Fruit fly (Drosophila melanogaster) whole organism, embryonic: ENCODE measurements around the gene CG5910.

ENCODE experiments used
- Antp ChIP-seq: fragments of 200-800 bp; sonication (Bioruptor generic); optimal IDR thresholded peaks from 3 replicates; lab custom pipeline; 2016; ENCODE audit warnings: missing biosample characterization, missing genetic modification characterization
- Atf-2 ChIP-seq: fragments of 200-800 bp; sonication (Bioruptor generic); optimal IDR thresholded peaks from 2 replicates; lab custom pipeline; 2016; ENCODE audit warnings: missing biosample characterization, missing genetic modification characterization
- Awh ChIP-seq: fragments of 200-800 bp; sonication (Bioruptor generic); IDR thresholded peaks from 2 replicates; pipeline ENCODE4, ENCODE4 v1.3.6; 2022; ENCODE audit warnings: missing biosample characterization, missing genetic modification characterization
- C15 ChIP-seq: fragments of 200-800 bp; sonication (Bioruptor generic); IDR thresholded peaks from 3 replicates; pipeline ENCODE4 v1.3.6; 2022; ENCODE audit warnings: missing biosample characterization, missing genetic modification characterization
- CG10147 ChIP-seq: fragments of 200-800 bp; sonication (Bioruptor generic); optimal IDR thresholded peaks from 2 replicates; lab custom pipeline; 2019; ENCODE audit warnings: missing biosample characterization, mild to moderate bottlenecking, missing genetic modification characterization, moderate library complexity
- CG11085 ChIP-seq: fragments of 200-800 bp; sonication (Bioruptor generic); IDR thresholded peaks from 2 replicates; pipeline ENCODE4 v1.3.6; 2022; ENCODE audit warnings: missing biosample characterization, missing genetic modification characterization
- CG11247 ChIP-seq: fragments of 200-800 bp; sonication (Bioruptor generic); IDR thresholded peaks from 2 replicates; pipeline ENCODE4 v1.3.6; 2022; ENCODE audit warnings: missing biosample characterization, missing genetic modification characterization
- CG11696 ChIP-seq: fragments of 200-800 bp; sonication (Bioruptor generic); IDR thresholded peaks from 2 replicates; pipeline ENCODE4 v1.3.6; 2022; ENCODE audit warnings: missing biosample characterization, missing genetic modification characterization
- CG12659 ChIP-seq: fragments of 200-800 bp; sonication (Bioruptor generic); optimal IDR thresholded peaks from 3 replicates; lab custom pipeline; 2017; ENCODE audit warnings: mild to moderate bottlenecking, missing biosample characterization, missing genetic modification reagents, missing genetic modification characterization
- CG12942 ChIP-seq: fragments of 200-800 bp; sonication (Bioruptor generic); optimal IDR thresholded peaks from 3 replicates; lab custom pipeline; 2016; ENCODE audit warnings: missing biosample characterization, missing genetic modification characterization
- CG13296 ChIP-seq: fragments of 200-800 bp; sonication (Bioruptor generic); optimal IDR thresholded peaks from 3 replicates; lab custom pipeline; 2018; ENCODE audit warnings: missing biosample characterization, mild to moderate bottlenecking, missing genetic modification characterization
- CG13424 ChIP-seq: fragments of 200-800 bp; sonication (Bioruptor generic); optimal IDR thresholded peaks from 2 replicates; lab custom pipeline; 2019; ENCODE audit warnings: missing biosample characterization, mild to moderate bottlenecking, missing genetic modification characterization, moderate library complexity
- CG1647 ChIP-seq: fragments of 200-800 bp; sonication (Bioruptor generic); optimal IDR thresholded peaks from 3 replicates; lab custom pipeline; 2016; ENCODE audit warnings: missing biosample characterization, missing genetic modification characterization
- CG17568 ChIP-seq: fragments of 200-800 bp; sonication (Bioruptor generic); optimal IDR thresholded peaks from 2 replicates; lab custom pipeline; 2018; ENCODE audit warnings: missing biosample characterization, mild to moderate bottlenecking, missing genetic modification characterization, moderate library complexity
- CG17802 ChIP-seq: fragments of 200-800 bp; sonication (Bioruptor generic); optimal IDR thresholded peaks from 2 replicates; lab custom pipeline; 2018; ENCODE audit warnings: missing biosample characterization, mild to moderate bottlenecking, missing genetic modification characterization, moderate library complexity
- CG17912 ChIP-seq: fragments of 200-800 bp; sonication (Bioruptor generic); optimal IDR thresholded peaks from 2 replicates; lab custom pipeline; 2018; ENCODE audit warnings: missing biosample characterization, mild to moderate bottlenecking, missing genetic modification characterization
- CG34224 ChIP-seq: fragments of 200-800 bp; sonication (Bioruptor generic); IDR thresholded peaks from 3 replicates; pipeline ENCODE4 v1.3.6; 2022; ENCODE audit warnings: missing biosample characterization, missing genetic modification characterization; ENCODE audit not compliant: partially characterized antibody
- CG3995 ChIP-seq: fragments of 200-800 bp; sonication (Bioruptor generic); optimal IDR thresholded peaks from 3 replicates; lab custom pipeline; 2016; ENCODE audit warnings: missing biosample characterization, missing genetic modification characterization
- CG4424 ChIP-seq: fragments of 200-800 bp; sonication (Bioruptor generic); optimal IDR thresholded peaks from 3 replicates; lab custom pipeline; 2016; ENCODE audit warnings: missing biosample characterization, missing genetic modification characterization
- CG8765 ChIP-seq: fragments of 200-800 bp; sonication (Bioruptor generic); IDR thresholded peaks from 2 replicates; pipeline ENCODE4 v1.3.6; 2022; ENCODE audit warnings: missing biosample characterization, missing genetic modification characterization
- CrebB ChIP-seq: fragments of 200-800 bp; sonication (Bioruptor generic); optimal IDR thresholded peaks from 3 replicates; lab custom pipeline; 2018; ENCODE audit warnings: missing biosample characterization, mild to moderate bottlenecking, missing genetic modification characterization
- D19A ChIP-seq: fragments of 200-800 bp; optimal IDR thresholded peaks from 3 replicates; lab custom pipeline; 2019; ENCODE audit warnings: missing biosample characterization, mild to moderate bottlenecking, missing genetic modification characterization, moderate library complexity
- Hr39 ChIP-seq: fragments of >200 bp; optimal IDR thresholded peaks from 2 replicates; lab custom pipeline; 2017
- Optix ChIP-seq: fragments of 200-800 bp; sonication (Bioruptor generic); IDR thresholded peaks from 3 replicates; pipeline ENCODE4 v1.3.6; 2022; ENCODE audit warnings: missing biosample characterization, missing genetic modification characterization
- Poxn ChIP-seq: fragments of 200-800 bp; sonication (Bioruptor generic); IDR thresholded peaks from 2 replicates; pipeline ENCODE4 v1.3.6; 2022; ENCODE audit warnings: missing biosample characterization, missing genetic modification characterization
- Ptx1 ChIP-seq: fragments of 200-800 bp; sonication (Bioruptor generic); IDR thresholded peaks from 2 replicates; pipeline ENCODE4 v1.3.6; 2022; ENCODE audit warnings: missing biosample characterization, missing genetic modification characterization
- Sin3A ChIP-seq: fragments of >200 bp; optimal IDR thresholded peaks from 2 replicates; lab custom pipeline; 2018
- Six4 ChIP-seq: fragments of 200-800 bp; sonication (Bioruptor generic); optimal IDR thresholded peaks from 2 replicates; lab custom pipeline; 2016; ENCODE audit warnings: missing biosample characterization, missing genetic modification characterization
- Sox100B ChIP-seq: fragments of 200-800 bp; sonication (Bioruptor generic); optimal IDR thresholded peaks from 3 replicates; lab custom pipeline; 2018; ENCODE audit warnings: missing biosample characterization, mild to moderate bottlenecking, missing genetic modification characterization
- Vsx1 ChIP-seq: fragments of 200-800 bp; sonication (Bioruptor generic); optimal IDR thresholded peaks from 2 replicates; lab custom pipeline; 2017; ENCODE audit warnings: missing biosample characterization, mild to moderate bottlenecking, missing genetic modification characterization, missing genetic modification reagents
- Xrp1 ChIP-seq: fragments of 200-800 bp; sonication (Bioruptor generic); IDR thresholded peaks from 2 replicates; pipeline ENCODE4 v1.3.6; 2022; ENCODE audit warnings: missing biosample characterization, missing genetic modification characterization
- abd-A ChIP-seq: fragments of 200-800 bp; sonication (Bioruptor generic); optimal IDR thresholded peaks from 3 replicates; lab custom pipeline; 2019; ENCODE audit warnings: missing biosample characterization, mild to moderate bottlenecking, missing genetic modification characterization, moderate library complexity
- ato ChIP-seq: fragments of 200-800 bp; sonication (Bioruptor generic); IDR thresholded peaks from 2 replicates; pipeline ENCODE4 v1.3.6; 2022; ENCODE audit warnings: missing biosample characterization, missing genetic modification characterization; ENCODE audit not compliant: partially characterized antibody
- bbx ChIP-seq: fragments of 200-800 bp; sonication (Bioruptor generic); IDR thresholded peaks from 2 replicates; pipeline ENCODE4 v1.3.6; 2022; ENCODE audit warnings: missing biosample characterization, missing genetic modification characterization; ENCODE audit not compliant: partially characterized antibody
- br ChIP-seq: fragments of >200 bp; optimal IDR thresholded peaks from 2 replicates; lab custom pipeline; 2017
- btn ChIP-seq: fragments of 200-800 bp; sonication (Bioruptor generic); optimal IDR thresholded peaks from 2 replicates; lab custom pipeline; 2016; ENCODE audit warnings: missing biosample characterization, missing genetic modification characterization
- cas ChIP-seq: fragments of 200-800 bp; sonication (Bioruptor generic); IDR thresholded peaks from 2 replicates; pipeline ENCODE4 v1.3.6; 2022; ENCODE audit warnings: missing biosample characterization, missing genetic modification characterization
- cg ChIP-seq: fragments of 200-800 bp; sonication (Bioruptor generic); optimal IDR thresholded peaks from 3 replicates; lab custom pipeline; 2019; ENCODE audit warnings: missing biosample characterization, mild to moderate bottlenecking, missing genetic modification characterization, moderate library complexity
- chif ChIP-seq, 2 experiments: fragments of 200-800 bp; sonication (Bioruptor generic); optimal IDR thresholded peaks; 3 replicates each; lab custom pipeline; 2016; ENCODE audit warnings: missing biosample characterization in 2 of 2, missing genetic modification characterization in 2 of 2
- ems ChIP-seq: fragments of 200-800 bp; sonication (Bioruptor generic); optimal IDR thresholded peaks from 3 replicates; lab custom pipeline; 2016; ENCODE audit warnings: missing biosample characterization, missing genetic modification characterization
- fru ChIP-seq: fragments of >200 bp; optimal IDR thresholded peaks from 2 replicates; lab custom pipeline; 2017
- gce ChIP-seq: fragments of 200-800 bp; sonication (Bioruptor generic); IDR thresholded peaks from 3 replicates; pipeline ENCODE4 v1.3.6; 2022; ENCODE audit warnings: missing biosample characterization, missing genetic modification characterization
- gt ChIP-seq: fragments of 200-800 bp; sonication (Bioruptor generic); IDR thresholded peaks from 2 replicates; pipeline ENCODE4 v1.3.6; 2022; ENCODE audit warnings: missing biosample characterization, missing genetic modification characterization
- inv ChIP-seq: fragments of 200-800 bp; sonication (Bioruptor generic); IDR thresholded peaks from 2 replicates; pipeline ENCODE4 v1.3.6; 2022; ENCODE audit warnings: missing biosample characterization, missing genetic modification characterization; ENCODE audit not compliant: partially characterized antibody
- klu ChIP-seq: fragments of 200-800 bp; sonication (Bioruptor generic); IDR thresholded peaks from 2 replicates; pipeline ENCODE4 v1.3.6; 2022; ENCODE audit warnings: missing biosample characterization, missing genetic modification characterization
- lmd ChIP-seq: fragments of 200-800 bp; sonication (Bioruptor generic); IDR thresholded peaks from 2 replicates; pipeline ENCODE4 v1.3.6; 2022; ENCODE audit warnings: missing biosample characterization, missing genetic modification characterization
- maf-S ChIP-seq: fragments of 200-800 bp; sonication (Bioruptor generic); optimal IDR thresholded peaks from 2 replicates; lab custom pipeline; 2016; ENCODE audit warnings: missing biosample characterization, missing genetic modification characterization
- rib ChIP-seq: fragments of 200-800 bp; sonication (Bioruptor generic); IDR thresholded peaks from 2 replicates; pipeline ENCODE4 v1.3.6; 2022; ENCODE audit warnings: missing biosample characterization, missing genetic modification characterization
- seq ChIP-seq: fragments of 200-800 bp; sonication (Bioruptor generic); IDR thresholded peaks from 2 replicates; pipeline ENCODE4 v1.3.6; 2022; ENCODE audit warnings: missing biosample characterization, missing genetic modification characterization
- so ChIP-seq: fragments of 200-800 bp; sonication (Bioruptor generic); IDR thresholded peaks from 3 replicates; pipeline ENCODE4 v1.3.6; 2022; ENCODE audit warnings: missing biosample characterization, missing genetic modification characterization
- tin ChIP-seq: fragments of 200-800 bp; sonication (Bioruptor generic); optimal IDR thresholded peaks from 3 replicates; lab custom pipeline; 2016; ENCODE audit warnings: missing biosample characterization, missing genetic modification characterization
- unc-4 ChIP-seq: fragments of 200-800 bp; sonication (Bioruptor generic); IDR thresholded peaks from 2 replicates; pipeline ENCODE4 v1.3.6; 2022; ENCODE audit warnings: missing biosample characterization, missing genetic modification characterization; ENCODE audit not compliant: partially characterized antibody
- zfh1 ChIP-seq: fragments of 200-800 bp; sonication (Bioruptor generic); IDR thresholded peaks from 3 replicates; pipeline ENCODE4 v1.3.6; 2022; ENCODE audit warnings: missing biosample characterization, missing genetic modification characterization

The CG5910 gene

dm6 chr3L:20470991-20471498 is 28.8 kb downstream of the CG5910 start (continued):
- peak; percentile 12; the same call in 1 of the 2 replicates for TF ChIP-seq Ptx1
- no peak for TF ChIP-seq CG3995
- no peak for TF ChIP-seq CG17802
- peak; percentile 59; the same call in 1 of the 3 replicates for TF ChIP-seq gce (GFP tag; lab: Robert Waterston, UW)
- no peak for TF ChIP-seq CG1647 (GFP tag; lab: Kevin White, UChicago)
- TF ChIP-seq lmd (GFP tag; lab: Robert Waterston, UW): peak; percentile 45
- no peak for TF ChIP-seq bbx (GFP tag; lab: Robert Waterston, UW)
- no peak for TF ChIP-seq CG11247 (GFP tag; lab: Robert Waterston, UW)
- TF ChIP-seq C15 (GFP tag; lab: Robert Waterston, UW): no peak
- TF ChIP-seq chif (GFP tag; optimal IDR thresholded peaks at IDR 0.05; lab: Kevin White, UChicago): no peak
- TF ChIP-seq Antp (GFP tag; lab: Kevin White, UChicago): no peak
- TF ChIP-seq CG8765 (GFP tag; lab: Robert Waterston, UW): no peak
- peak; percentile 26; the same call in 1 of the 2 replicates for TF ChIP-seq CG11696 (GFP tag; lab: Robert Waterston, UW)
- TF ChIP-seq gt: no peak
- no peak for TF ChIP-seq Atf-2 (GFP tag; lab: Kevin White, UChicago)
- no peak for TF ChIP-seq Poxn (GFP tag; lab: Robert Waterston, UW)
- peak; percentile 65; the same call in 1 of the 3 replicates for TF ChIP-seq zfh1 (GFP tag; lab: Robert Waterston, UW)
- peak; percentile 23 for TF ChIP-seq CG10147 (GFP tag; lab: Kevin White, UChicago)
- TF ChIP-seq D19A (tag; lab: Kevin White, UChicago): no peak
- TF ChIP-seq unc-4: no peak
- TF ChIP-seq seq (GFP tag; lab: Robert Waterston, UW): peak; percentile 69
- TF ChIP-seq CG12659 (GFP tag; lab: Kevin White, UChicago): peak; percentile 53
- TF ChIP-seq tin (GFP tag; lab: Kevin White, UChicago): peak; percentile 48
- TF ChIP-seq btn: no peak
- 0 out of 2 replicates have a peak, but pooled peaks have one; percentile 55 for TF ChIP-seq Awh
- no peak for TF ChIP-seq cg (GFP tag; lab: Kevin White, UChicago)
- no peak for TF ChIP-seq CG17912 (GFP tag; lab: Kevin White, UChicago)
- TF ChIP-seq fru (lab: Kevin White, UChicago): no peak
- TF ChIP-seq klu: no peak
- TF ChIP-seq maf-S: no peak
- no peak for TF ChIP-seq ato (GFP tag; lab: Robert Waterston, UW)
- no peak for TF ChIP-seq Hr39 (lab: Kevin White, UChicago)
- peak; percentile 34 for TF ChIP-seq CG12942 (GFP tag; lab: Kevin White, UChicago)
- peak; percentile 28 for TF ChIP-seq ems (GFP tag; lab: Kevin White, UChicago)
- peak; percentile 44 for TF ChIP-seq CG13424 (tag; lab: Kevin White, UChicago)
- TF ChIP-seq CG13296 (GFP tag; lab: Kevin White, UChicago): peak; percentile 32
- peak; percentile 53; the same call in 1 of the 2 replicates for TF ChIP-seq Xrp1 (GFP tag; lab: Robert Waterston, UW)
- TF ChIP-seq inv: no peak
- TF ChIP-seq CG34224 (GFP tag; lab: Robert Waterston, UW): no peak
- TF ChIP-seq Vsx1: peak; percentile 55
- TF ChIP-seq Sox100B (GFP tag; lab: Kevin White, UChicago): peak; percentile 44
- TF ChIP-seq rib (GFP tag; lab: Robert Waterston, UW): peak; percentile 23; the same call in 1 of the 2 replicates
- no peak for TF ChIP-seq CrebB
- TF ChIP-seq CG11085: no peak
- TF ChIP-seq CG17568 (GFP tag; lab: Kevin White, UChicago): peak; percentile 34
- no peak for TF ChIP-seq abd-A (tag; lab: Kevin White, UChicago)
- peak; percentile 19 for TF ChIP-seq CG4424
- no peak for TF ChIP-seq cas (GFP tag; lab: Robert Waterston, UW)
- peak; percentile 54 for TF ChIP-seq Six4 (GFP tag; lab: Kevin White, UChicago)
- TF ChIP-seq Sin3A (lab: Kevin White, UChicago): no peak
- TF ChIP-seq Optix: peak; percentile 61; the same call in 2 of the 3 replicates
- no peak for TF ChIP-seq br
- no peak for TF ChIP-seq so (GFP tag; lab: Robert Waterston, UW)
